Worm (Caenorhabditis elegans) whole organism, L1 larva: ENCODE data around the gene cyc-2.2.

Experiments
- C04F5.9 ChIP-seq: sonication (generic microtip); optimal IDR thresholded peaks from 2 replicates; lab custom pipeline; 2016; ENCODE audit warnings: missing genetic modification characterization, missing compliant biosample characterization
- Y116A8C.19 ChIP-seq: sonication (generic microtip); optimal IDR thresholded peaks from 2 replicates; lab custom pipeline; 2016; ENCODE audit warnings: missing compliant biosample characterization, missing genetic modification characterization, borderline replicate concordance
- aly-2 ChIP-seq: fragments of 150-350 bp; optimal IDR thresholded peaks from 2 replicates; lab custom pipeline; 2014; ENCODE audit warnings: missing biosample characterization, missing genetic modification characterization
- ama-1 ChIP-seq: fragments of 150-350 bp; optimal IDR thresholded peaks from 2 replicates; lab custom pipeline; 2014
- blmp-1 ChIP-seq: fragments of 150-350 bp; optimal IDR thresholded peaks from 2 replicates; lab custom pipeline; 2014; ENCODE audit warnings: missing biosample characterization, missing genetic modification characterization
- ceh-8 ChIP-seq: fragments of 200-800 bp; sonication (Bioruptor generic); optimal IDR thresholded peaks from 2 replicates; lab custom pipeline; 2018; ENCODE audit warnings: mild to moderate bottlenecking, missing genetic modification characterization, moderate library complexity, missing compliant biosample characterization
- ceh-90 ChIP-seq: sonication (generic microtip); optimal IDR thresholded peaks from 2 replicates; lab custom pipeline; 2016; ENCODE audit warnings: missing genetic modification characterization, missing compliant biosample characterization
- ces-1 ChIP-seq: fragments of 150-350 bp; optimal IDR thresholded peaks from 2 replicates; lab custom pipeline; 2014; ENCODE audit warnings: missing biosample characterization, missing genetic modification reagents, missing genetic modification characterization
- dpl-1 ChIP-seq, 3 experiments: fragments of 150-350 bp in 2 of 3; sonication (generic microtip) in 1 of 3; optimal IDR thresholded peaks; 2 replicates each; lab custom pipeline; 2014 to 2017; ENCODE audit warnings: missing biosample characterization in 3 of 3, missing genetic modification characterization in 3 of 3, missing genetic modification reagents in 3 of 3
- efl-3 ChIP-seq: fragments of 200-800 bp; sonication (Bioruptor generic); optimal IDR thresholded peaks from 2 replicates; lab custom pipeline; 2018; ENCODE audit warnings: mild to moderate bottlenecking, missing genetic modification characterization, missing compliant biosample characterization
- egl-13 ChIP-seq: sonication (generic microtip); optimal IDR thresholded peaks from 2 replicates; lab custom pipeline; 2016; ENCODE audit warnings: missing genotype, missing genetic modification reagents, missing genetic modification characterization, missing compliant biosample characterization
- egl-27 ChIP-seq, 2 experiments: fragments of 150-350 bp in 1 of 2; sonication (generic microtip); optimal IDR thresholded peaks; 3 replicates each; lab custom pipeline; 2017 to 2018; ENCODE audit warnings: missing biosample characterization in 2 of 2, missing genetic modification characterization in 2 of 2, missing genetic modification reagents in 2 of 2
- ets-5 ChIP-seq: fragments of 200-800 bp; sonication (Bioruptor generic); IDR thresholded peaks from 2 replicates; pipeline ENCODE4 v1.3.6; 2022; ENCODE audit warnings: missing genetic modification characterization, missing compliant biosample characterization
- fkh-4 ChIP-seq: sonication (generic microtip); optimal IDR thresholded peaks from 2 replicates; lab custom pipeline; 2016; ENCODE audit warnings: missing compliant biosample characterization, missing genetic modification characterization, borderline replicate concordance
- fos-1 ChIP-seq: fragments of 150-350 bp; optimal IDR thresholded peaks from 2 replicates; lab custom pipeline; 2014; ENCODE audit warnings: missing biosample characterization, missing genetic modification characterization
- hlh-17 ChIP-seq: fragments of 200-800 bp; sonication (Bioruptor generic); optimal IDR thresholded peaks from 2 replicates; lab custom pipeline; 2018; ENCODE audit warnings: missing genetic modification characterization, mild to moderate bottlenecking, missing compliant biosample characterization, moderate library complexity, borderline replicate concordance
- isw-1 ChIP-seq: fragments of 200-800 bp; sonication (Bioruptor generic); IDR thresholded peaks from 2 replicates; pipeline ENCODE4 v1.3.6; 2022; ENCODE audit warnings: missing genetic modification characterization, missing compliant biosample characterization
- jun-1 ChIP-seq: fragments of 150-350 bp; optimal IDR thresholded peaks from 2 replicates; lab custom pipeline; 2014; ENCODE audit warnings: missing biosample characterization, missing genetic modification reagents, missing genetic modification characterization
- lin-14 ChIP-seq: fragments of 200-800 bp; sonication (Bioruptor generic); optimal IDR thresholded peaks from 2 replicates; lab custom pipeline; 2018; ENCODE audit warnings: mild to moderate bottlenecking, missing genetic modification characterization, moderate library complexity, missing compliant biosample characterization
- lin-15B ChIP-seq: fragments of 150-350 bp; sonication (generic microtip); optimal IDR thresholded peaks from 3 replicates; lab custom pipeline; 2014; ENCODE audit warnings: missing biosample characterization, missing genetic modification characterization
- lin-35 ChIP-seq, 2 experiments: fragments of 150-350 bp; optimal IDR thresholded peaks; 2 replicates each; lab custom pipeline; 2014; ENCODE audit warnings: missing biosample characterization in 2 of 2, missing genetic modification characterization in 2 of 2, missing genetic modification reagents in 2 of 2
- mab-9 ChIP-seq: fragments of 200-800 bp; sonication (Bioruptor generic); IDR thresholded peaks from 2 replicates; pipeline ENCODE4 v1.3.6; 2022; ENCODE audit warnings: missing genetic modification reagents, missing genetic modification characterization, missing compliant biosample characterization
- mdl-1 ChIP-seq, 2 experiments: fragments of 150-350 bp; optimal IDR thresholded peaks; 2 replicates each; lab custom pipeline; 2014 to 2017; ENCODE audit warnings: missing biosample characterization in 2 of 2, missing genetic modification characterization in 2 of 2, inconsistent platforms in 1 of 2
- mef-2 ChIP-seq: fragments of 150-350 bp; optimal IDR thresholded peaks from 2 replicates; lab custom pipeline; 2014; ENCODE audit warnings: missing biosample characterization, missing genetic modification characterization
- nhr-11 ChIP-seq: fragments of 150-350 bp; optimal IDR thresholded peaks from 2 replicates; lab custom pipeline; 2014; ENCODE audit warnings: missing biosample characterization, missing genetic modification characterization
- nhr-20 ChIP-seq: sonication (generic microtip); optimal IDR thresholded peaks from 2 replicates; lab custom pipeline; 2016; ENCODE audit warnings: mild to moderate bottlenecking, missing genetic modification characterization, missing compliant biosample characterization
- nhr-47 ChIP-seq: sonication (generic microtip); optimal IDR thresholded peaks from 2 replicates; lab custom pipeline; 2016; ENCODE audit warnings: mild to moderate bottlenecking, missing genetic modification characterization, moderate library complexity, missing compliant biosample characterization
- nhr-71 ChIP-seq: sonication (generic microtip); optimal IDR thresholded peaks from 2 replicates; lab custom pipeline; 2016; ENCODE audit warnings: mild to moderate bottlenecking, missing genetic modification characterization, moderate library complexity, missing compliant biosample characterization
- nhr-76 ChIP-seq: sonication (generic microtip); optimal IDR thresholded peaks from 2 replicates; lab custom pipeline; 2017; ENCODE audit warnings: missing biosample characterization, missing genetic modification characterization
- nhr-85 ChIP-seq: sonication (generic microtip); peaks from one replicate; lab custom pipeline; 2016; ENCODE audit warnings: missing genetic modification characterization, inconsistent platforms, missing compliant biosample characterization
- nhr-90 ChIP-seq: sonication (generic microtip); optimal IDR thresholded peaks from 2 replicates; lab custom pipeline; 2016; ENCODE audit warnings: mild to moderate bottlenecking, missing genetic modification characterization, missing compliant biosample characterization; ENCODE audit not compliant: poor library complexity
- pag-3 ChIP-seq: sonication (generic microtip); optimal IDR thresholded peaks from 2 replicates; lab custom pipeline; 2017; ENCODE audit warnings: missing genetic modification characterization, mild to moderate bottlenecking, missing compliant biosample characterization, antibody characterized with exemption, borderline replicate concordance; ENCODE audit not compliant: insufficient read depth
- pax-3 ChIP-seq: fragments of 200-800 bp; sonication (Bioruptor generic); optimal IDR thresholded peaks from 2 replicates; lab custom pipeline; 2018; ENCODE audit warnings: mild to moderate bottlenecking, missing genetic modification characterization, moderate library complexity, missing compliant biosample characterization
- pqm-1 ChIP-seq: sonication (generic microtip); optimal IDR thresholded peaks from 3 replicates; lab custom pipeline; 2017; ENCODE audit warnings: missing biosample characterization, missing genetic modification characterization
- skn-1 ChIP-seq: fragments of 150-350 bp; optimal IDR thresholded peaks from 2 replicates; lab custom pipeline; 2014; ENCODE audit warnings: missing biosample characterization, missing genetic modification characterization
- snpc-4 ChIP-seq: fragments of 150-350 bp; optimal IDR thresholded peaks from 2 replicates; lab custom pipeline; 2014; ENCODE audit warnings: missing biosample characterization, missing genetic modification characterization
- snu-23 ChIP-seq: sonication (generic microtip); optimal IDR thresholded peaks from 2 replicates; lab custom pipeline; 2016; ENCODE audit warnings: missing genetic modification characterization, missing compliant biosample characterization
- sox-4 ChIP-seq: sonication (generic microtip); optimal IDR thresholded peaks from 2 replicates; lab custom pipeline; 2016; ENCODE audit warnings: missing genetic modification characterization, missing compliant biosample characterization
- sptf-1 ChIP-seq: fragments of 150-350 bp; optimal IDR thresholded peaks from 2 replicates; lab custom pipeline; 2014; ENCODE audit warnings: missing biosample characterization, missing genetic modification characterization
- swsn-7 ChIP-seq: sonication (generic microtip); optimal IDR thresholded peaks from 2 replicates; lab custom pipeline; 2016; ENCODE audit warnings: missing genetic modification characterization, missing compliant biosample characterization
- unc-130 ChIP-seq: fragments of 150-350 bp; optimal IDR thresholded peaks from 2 replicates; lab custom pipeline; 2017; ENCODE audit warnings: missing biosample characterization, missing genetic modification characterization, inconsistent platforms
- unc-30 ChIP-seq: sonication (generic microtip); optimal IDR thresholded peaks from 2 replicates; lab custom pipeline; 2017; ENCODE audit warnings: missing biosample characterization, missing genetic modification characterization
- unc-86 ChIP-seq: sonication (generic microtip); optimal IDR thresholded peaks from 2 replicates; lab custom pipeline; 2016; ENCODE audit warnings: missing genetic modification characterization, missing compliant biosample characterization
- vab-15 ChIP-seq: sonication (generic microtip); optimal IDR thresholded peaks from 2 replicates; lab custom pipeline; 2017; ENCODE audit warnings: missing genotype, mild to moderate bottlenecking, missing genetic modification characterization, missing compliant biosample characterization
- xbp-1 ChIP-seq: sonication (generic microtip); optimal IDR thresholded peaks from 2 replicates; lab custom pipeline; 2016; ENCODE audit warnings: missing genetic modification characterization, missing compliant biosample characterization
- ztf-11 ChIP-seq, 2 experiments: sonication (generic microtip); optimal IDR thresholded peaks; 2 replicates each; lab custom pipeline; 2016 to 2017; ENCODE audit warnings: missing genetic modification characterization in 2 of 2, missing biosample characterization in 1 of 2, missing compliant biosample characterization in 1 of 2
- ztf-4 ChIP-seq: fragments of 150-350 bp; optimal IDR thresholded peaks from 2 replicates; lab custom pipeline; 2014; ENCODE audit warnings: missing biosample characterization, missing genetic modification characterization

The cyc-2.2 gene

ce11 chrV:12612118-12612517 lies at the start of gene cyc-2.2:
cyc-2.2 (minus strand) TSS chrV:12612218.
- TF ChIP-seq efl-3 (GFP tag; lab: Kevin White, UChicago) (no peak), egl-27 (tag; optimal IDR thresholded peaks at IDR 0.05; lab: Kevin White, UChicago) (no peak), unc-130 (tag; lab: Kevin White, UChicago) (no peak), ama-1 (no peak), ceh-90 (no peak), unc-86 (tag; lab: Kevin White, UChicago) (no peak), unc-30 (tag; lab: Kevin White, UChicago) (no peak), lin-15B (tag; lab: Kevin White, UChicago) (no peak), Y116A8C.19 (no peak), blmp-1 (tag; lab: Kevin White, UChicago) (no peak), lin-14 (no peak), pax-3 (tag; lab: Kevin White, UChicago) (no peak), nhr-47 (tag; lab: Kevin White, UChicago) (no peak), pag-3 (tag; lab: Kevin White, UChicago) (no peak), hlh-17 (GFP tag; lab: Kevin White, UChicago) (no peak), ces-1 (GFP tag; lab: Kevin White, UChicago) (no peak)

DNA sequence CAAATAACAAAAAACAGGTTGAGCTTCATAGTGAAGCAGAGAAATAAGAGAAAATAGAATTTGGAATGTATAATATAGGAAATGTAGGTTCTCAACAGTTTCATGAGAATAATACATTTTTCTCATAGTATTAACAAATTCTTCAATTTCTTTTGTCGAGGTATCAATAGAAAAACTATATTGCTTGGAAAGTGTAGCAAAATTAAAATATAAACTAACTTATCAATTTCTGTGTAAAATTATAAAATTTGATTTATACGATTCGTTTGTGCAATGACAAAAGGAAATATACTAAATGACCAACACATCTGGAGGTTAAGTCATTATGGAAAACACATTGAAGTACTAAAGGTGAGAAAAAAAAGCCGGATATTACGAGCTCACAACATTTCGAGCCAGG lies 49.6 kb upstream of the cyc-2.2 start, which contains the start of gene W05B10.3:
Gene W05B10.3 (minus strand): TSS at position 101 of the 400 bp plus-strand sequence.
- TF ChIP-seq lin-14, result no peak
- TF ChIP-seq nhr-76 (tag; lab: Kevin White, UChicago), result no peak
- no peak for TF ChIP-seq fkh-4
- no peak for TF ChIP-seq nhr-11
- TF ChIP-seq nhr-20 (tag; lab: Kevin White, UChicago), result no peak
- no peak for TF ChIP-seq ets-5
- no peak for TF ChIP-seq snpc-4 (tag; lab: Kevin White, UChicago)

DNA sequence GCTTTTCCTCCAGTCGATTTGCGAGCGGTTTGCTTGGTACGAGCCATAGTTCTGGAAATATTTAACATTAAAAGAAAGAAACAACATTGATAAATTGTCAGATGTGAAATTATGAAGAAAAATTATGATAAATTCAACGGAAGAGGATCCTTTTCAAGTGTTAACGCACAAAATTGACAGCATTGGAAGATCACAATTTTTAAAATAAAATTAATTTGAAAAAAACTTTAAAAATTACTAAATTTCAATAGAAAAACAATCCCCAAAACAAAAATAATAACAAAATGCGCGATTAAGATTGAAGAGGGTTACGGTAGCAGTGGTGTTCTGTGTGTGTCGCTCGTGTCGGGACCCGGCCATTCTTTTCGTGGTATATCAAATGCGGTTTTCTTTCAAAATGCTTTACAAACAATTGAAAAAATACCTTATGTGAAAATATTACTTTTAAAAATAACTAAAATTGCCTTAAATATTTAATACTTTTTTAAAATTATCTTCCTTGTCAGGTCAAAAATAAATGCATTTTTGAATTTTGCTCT lies 48.3 kb upstream of the cyc-2.2 start, which contains the start of gene his-74:
Gene his-74 (minus strand): TSS at position 51 of the 539 bp plus-strand sequence.
- TF ChIP-seq mdl-1 (tag; optimal IDR thresholded peaks at IDR 0.05; lab: Kevin White, UChicago) (no peak), mab-9 (GFP tag; lab: Robert Waterston, UW) (no peak), swsn-7 (tag; lab: Kevin White, UChicago) (no peak), nhr-71 (tag; lab: Kevin White, UChicago) (no peak), lin-35 (GFP tag; optimal IDR thresholded peaks at IDR 0.05; lab: Kevin White, UChicago) (no peak), egl-13 (no peak), sptf-1 (tag; lab: Kevin White, UChicago) (no peak), unc-86 (tag; lab: Kevin White, UChicago) (no peak), xbp-1 (tag; lab: Kevin White, UChicago) (no peak), dpl-1 (GFP tag; optimal IDR thresholded peaks at IDR 0.05; lab: Kevin White, UChicago) (no peak), C04F5.9 (tag; lab: Kevin White, UChicago) (no peak), ceh-8 (GFP tag; lab: Kevin White, UChicago) (no peak), unc-130 (tag; lab: Kevin White, UChicago) (no peak), nhr-85 (no peak), vab-15 (no peak), efl-3 (GFP tag; lab: Kevin White, UChicago) (no peak), ets-5 (no peak), snu-23 (GFP tag; lab: Kevin White, UChicago) (no peak)

DNA sequence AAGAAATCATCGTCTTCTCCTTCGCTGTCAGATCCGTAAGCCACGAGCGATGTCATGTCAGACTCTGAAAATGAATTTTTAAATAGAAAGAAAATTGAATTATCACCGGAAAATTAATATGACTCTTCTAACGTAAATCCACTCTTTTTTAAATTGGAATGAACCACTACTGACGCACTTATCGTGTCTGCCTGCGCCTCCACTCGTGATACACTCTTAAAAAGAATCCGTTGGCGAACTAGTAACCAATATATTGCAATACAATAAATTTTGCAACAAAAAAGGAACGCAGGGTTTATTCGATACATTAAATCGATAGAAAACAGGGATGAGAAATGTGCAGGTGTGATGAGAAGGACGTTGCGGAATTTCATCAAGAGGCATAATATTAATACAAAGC lies 47.4 kb upstream of the cyc-2.2 start, which contains the start of gene ccch-3:
Gene ccch-3 (minus strand): TSS at position 262 of the 400 bp plus-strand sequence.
- TF ChIP-seq nhr-90 (tag; lab: Kevin White, UChicago), result peak; percentile 81
- no peak for TF ChIP-seq ama-1
- TF ChIP-seq nhr-20 (tag; lab: Kevin White, UChicago), result peak; percentile 92
- TF ChIP-seq mef-2 (tag; lab: Kevin White, UChicago), result no peak
- peak; percentile 54 for TF ChIP-seq sox-4 (tag; lab: Kevin White, UChicago)
- peak; percentile 42 for TF ChIP-seq C04F5.9 (tag; lab: Kevin White, UChicago)
- TF ChIP-seq ztf-11 (tag; optimal IDR thresholded peaks at IDR 0.05; lab: Kevin White, UChicago), result no peak
- TF ChIP-seq fos-1, result peak; percentile 6
- peak; percentile 74 for TF ChIP-seq skn-1 (tag; lab: Kevin White, UChicago)
- peak; percentile 28 for TF ChIP-seq isw-1
- peak; percentile 34 for TF ChIP-seq ztf-4 (tag; lab: Kevin White, UChicago)
- no peak for TF ChIP-seq pqm-1 (tag; lab: Kevin White, UChicago)
- peak; percentile 57 for TF ChIP-seq pax-3 (tag; lab: Kevin White, UChicago)
- peak; percentile 31 for TF ChIP-seq fkh-4
- TF ChIP-seq jun-1, result peak; percentile 3
- TF ChIP-seq unc-86 (tag; lab: Kevin White, UChicago), result peak; percentile 29
- no peak for TF ChIP-seq aly-2
- TF ChIP-seq mdl-1 (tag; optimal IDR thresholded peaks at IDR 0.05; lab: Kevin White, UChicago), result peak in 1 of 2 experiments; percentile 59
